Worm (Caenorhabditis elegans): ENCODE results near the gene isw-1.

DNA sequence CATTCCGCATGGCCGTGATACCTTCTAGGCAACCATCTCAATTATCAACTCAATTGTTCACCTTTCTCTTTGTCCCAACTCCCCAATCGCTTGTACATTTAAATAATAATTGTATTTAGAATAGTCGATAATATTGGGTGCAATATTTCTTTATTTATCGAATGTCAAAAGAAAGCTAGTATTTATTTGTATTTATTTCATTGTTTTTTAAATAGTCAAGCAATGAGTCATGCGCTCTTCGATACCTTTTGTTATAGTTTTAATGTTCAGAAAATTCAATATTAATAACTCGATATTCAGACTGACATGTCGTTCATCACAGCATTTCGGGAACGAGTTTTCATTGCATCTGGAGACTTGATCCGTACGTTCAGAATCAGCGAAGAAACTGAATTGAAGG lies 15.6 kb upstream of the isw-1 start, which contains the start of gene wdr-4:
- TF ChIP-seq nhr-11 (tag; optimal IDR thresholded peaks at IDR 0.05) = no peak
- no peak for TF ChIP-seq ama-1 (optimal IDR thresholded peaks at IDR 0.05)
- no peak for TF ChIP-seq fkh-10 (GFP tag; optimal IDR thresholded peaks at IDR 0.05)
- TF ChIP-seq unc-55 (GFP tag; optimal IDR thresholded peaks at IDR 0.05) = no peak
- no peak for TF ChIP-seq hlh-30 (tag; optimal IDR thresholded peaks at IDR 0.05; ENCODE audit: insufficient read depth)
- no peak for TF ChIP-seq gmeb-2 (tag; optimal IDR thresholded peaks at IDR 0.05)
- no peak for TF ChIP-seq pha-4 (tag; optimal IDR thresholded peaks at IDR 0.05)
- TF ChIP-seq T23F11.4 (GFP tag; optimal IDR thresholded peaks at IDR 0.05) = no peak
- TF ChIP-seq pag-3 (tag; optimal IDR thresholded peaks at IDR 0.05; ENCODE audit: borderline replicate concordance) = no peak
- TF ChIP-seq pax-1 (tag; optimal IDR thresholded peaks at IDR 0.05) = no peak
- TF ChIP-seq ceh-45 (GFP tag; IDR thresholded peaks at IDR 0.05) = no peak
